Worm (Caenorhabditis elegans) whole organism, L4 larva: ENCODE data around the gene F53C3.1.

ENCODE experiments used
- D1046.2 ChIP-seq: fragments of 200-800 bp; sonication (Bioruptor generic); IDR thresholded peaks from 2 replicates; pipeline ENCODE4 v1.3.6; 2022; ENCODE audit warnings: missing genetic modification characterization, missing compliant biosample characterization
- F26F4.8 ChIP-seq: fragments of 200-800 bp; sonication (Bioruptor generic); conservative IDR thresholded peaks from 2 replicates; pipeline ENCODE4 v1.3.6; 2022; ENCODE audit warnings: missing genetic modification characterization, missing compliant biosample characterization
- R02D3.7 ChIP-seq: fragments of 150-350 bp; sonication (generic microtip); optimal IDR thresholded peaks from 3 replicates; lab custom pipeline; 2014; ENCODE audit warnings: missing biosample characterization, missing genetic modification characterization
- T20F7.1 ChIP-seq: fragments of 200-800 bp; sonication (Bioruptor generic); optimal IDR thresholded peaks from 2 replicates; lab custom pipeline; 2018; ENCODE audit warnings: mild to moderate bottlenecking, missing genetic modification characterization, missing compliant biosample characterization
- Y75B8A.6 ChIP-seq: fragments of 200-800 bp; sonication (Bioruptor generic); IDR thresholded peaks from 2 replicates; pipeline ENCODE4 v1.3.6; 2022; ENCODE audit warnings: missing genetic modification reagents, missing genetic modification characterization, missing compliant biosample characterization
- ZK337.2 ChIP-seq: fragments of 200-800 bp; sonication (Bioruptor generic); IDR thresholded peaks from 2 replicates; pipeline ENCODE4 v1.3.6; 2022; ENCODE audit warnings: missing genetic modification reagents, missing genetic modification characterization, missing compliant biosample characterization
- ceh-44 ChIP-seq: fragments of 200-800 bp; sonication (Bioruptor generic); IDR thresholded peaks from 2 replicates; pipeline ENCODE4 v1.3.6; 2022; ENCODE audit warnings: missing genetic modification reagents, missing genetic modification characterization, missing compliant biosample characterization
- ceh-82 ChIP-seq: sonication (generic microtip); optimal IDR thresholded peaks from 2 replicates; lab custom pipeline; 2017; ENCODE audit warnings: missing biosample characterization, missing genetic modification characterization
- daf-8 ChIP-seq: fragments of 200-800 bp; sonication (Bioruptor generic); IDR thresholded peaks from 2 replicates; pipeline ENCODE4 v1.3.6; 2022; ENCODE audit warnings: missing genetic modification characterization, missing compliant biosample characterization
- dmd-8 ChIP-seq: fragments of 200-800 bp; sonication (Bioruptor generic); IDR thresholded peaks from 2 replicates; pipeline ENCODE4 v1.3.6; 2022; ENCODE audit warnings: missing genetic modification characterization, missing compliant biosample characterization
- duxl-1 ChIP-seq: sonication (generic microtip); optimal IDR thresholded peaks from 2 replicates; lab custom pipeline; 2016; ENCODE audit warnings: mild to moderate bottlenecking, missing genetic modification characterization, moderate library complexity, missing compliant biosample characterization; ENCODE audit not compliant: poor library complexity
- dve-1 ChIP-seq: sonication (generic microtip); optimal IDR thresholded peaks from 2 replicates; lab custom pipeline; 2017; ENCODE audit warnings: antibody characterized with exemption, mild to moderate bottlenecking, missing genetic modification characterization, missing compliant biosample characterization; ENCODE audit not compliant: insufficient read depth
- hif-1 ChIP-seq, 2 experiments: sonication (generic microtip); optimal IDR thresholded peaks; 2 replicates each; lab custom pipeline; 2016 to 2017; ENCODE audit warnings: missing compliant biosample characterization in 2 of 2, missing genetic modification characterization in 2 of 2, missing genetic modification reagents in 2 of 2, missing genotype in 2 of 2, mild to moderate bottlenecking in 1 of 2
- hlh-30 ChIP-seq: sonication (generic microtip); optimal IDR thresholded peaks from 2 replicates; lab custom pipeline; 2017; ENCODE audit warnings: antibody characterized with exemption, mild to moderate bottlenecking, missing genetic modification characterization, missing compliant biosample characterization; ENCODE audit not compliant: insufficient read depth
- lin-1 ChIP-seq: fragments of 200-800 bp; sonication (Bioruptor generic); IDR thresholded peaks from 2 replicates; pipeline ENCODE4 v1.3.6; 2022; ENCODE audit warnings: missing genetic modification reagents, missing genetic modification characterization, missing compliant biosample characterization
- lin-13 ChIP-seq: fragments of 150-350 bp; optimal IDR thresholded peaks from 2 replicates; lab custom pipeline; 2014; ENCODE audit warnings: missing biosample characterization, missing genetic modification reagents, missing genetic modification characterization
- lin-38 ChIP-seq: fragments of 200-800 bp; sonication (Bioruptor generic); IDR thresholded peaks from 2 replicates; pipeline ENCODE4 v1.3.6; 2022; ENCODE audit warnings: missing genetic modification reagents, missing genetic modification characterization, missing compliant biosample characterization
- madf-5 ChIP-seq, 2 experiments: fragments of 200-800 bp; sonication (Bioruptor generic); IDR thresholded peaks; 2 replicates each; pipeline ENCODE4 v1.3.6; 2022; ENCODE audit warnings: missing compliant biosample characterization in 2 of 2, missing genetic modification characterization in 2 of 2
- mdl-1 ChIP-seq, 2 experiments: fragments of 150-350 bp in 1 of 2; sonication (generic microtip) in 1 of 2; optimal IDR thresholded peaks; 2 replicates each; lab custom pipeline; 2014 to 2017; ENCODE audit warnings: missing biosample characterization in 2 of 2, missing genetic modification characterization in 2 of 2
- mep-1 ChIP-seq: fragments of 150-350 bp; sonication (generic microtip); optimal IDR thresholded peaks from 3 replicates; lab custom pipeline; 2014; ENCODE audit warnings: missing biosample characterization, missing genetic modification characterization
- mes-2 ChIP-seq: sonication (generic microtip); optimal IDR thresholded peaks from 2 replicates; lab custom pipeline; 2016; ENCODE audit warnings: missing genotype, mild to moderate bottlenecking, missing genetic modification characterization, missing compliant biosample characterization; ENCODE audit not compliant: poor library complexity, severe bottlenecking
- mxl-3 ChIP-seq: fragments of 200-800 bp; sonication (Bioruptor generic); optimal IDR thresholded peaks from 2 replicates; lab custom pipeline; 2018; ENCODE audit warnings: mild to moderate bottlenecking, missing genetic modification characterization, missing compliant biosample characterization
- nhr-111 ChIP-seq: fragments of 200-800 bp; sonication (Bioruptor generic); optimal IDR thresholded peaks from 2 replicates; lab custom pipeline; 2018; ENCODE audit warnings: mild to moderate bottlenecking, missing genetic modification characterization, missing compliant biosample characterization
- nhr-6 ChIP-seq: fragments of 150-350 bp; optimal IDR thresholded peaks from 2 replicates; lab custom pipeline; 2014; ENCODE audit warnings: missing biosample characterization, missing genetic modification characterization
- nhr-76 ChIP-seq: fragments of 150-350 bp; optimal IDR thresholded peaks from 2 replicates; lab custom pipeline; 2014; ENCODE audit warnings: missing biosample characterization, missing genetic modification characterization
- nhr-77 ChIP-seq: fragments of 150-350 bp; optimal IDR thresholded peaks from 2 replicates; lab custom pipeline; 2014; ENCODE audit warnings: missing biosample characterization, missing genetic modification characterization
- pha-4 ChIP-seq, 2 experiments: fragments of 150-350 bp in 1 of 2; fragments of 200-800 bp in 1 of 2; sonication (Bioruptor generic) in 1 of 2; IDR thresholded peaks in 1 of 2; optimal IDR thresholded peaks in 1 of 2; 2 replicates each; pipeline versions ENCODE4 v1.3.6 to Lab custom; 2014 to 2022; ENCODE audit warnings: missing genetic modification characterization in 2 of 2, missing genetic modification reagents in 2 of 2, missing biosample characterization in 1 of 2, missing compliant biosample characterization in 1 of 2
- php-3 ChIP-seq: fragments of 200-800 bp; sonication (Bioruptor generic); IDR thresholded peaks from 2 replicates; pipeline ENCODE4 v1.3.6; 2022; ENCODE audit warnings: missing genetic modification reagents, missing genetic modification characterization, missing compliant biosample characterization
- pqm-1 ChIP-seq: sonication (generic microtip); optimal IDR thresholded peaks from 2 replicates; lab custom pipeline; 2017; ENCODE audit warnings: missing biosample characterization, missing genetic modification characterization
- rbr-2 ChIP-seq: sonication (generic microtip); optimal IDR thresholded peaks from 2 replicates; lab custom pipeline; 2016; ENCODE audit warnings: missing genotype, missing genetic modification characterization, missing compliant biosample characterization
- sdz-12 ChIP-seq: fragments of 200-800 bp; sonication (Bioruptor generic); optimal IDR thresholded peaks from 2 replicates; lab custom pipeline; 2018; ENCODE audit warnings: mild to moderate bottlenecking, missing genetic modification characterization, missing compliant biosample characterization
- set-16 ChIP-seq: fragments of 200-800 bp; sonication (Bioruptor generic); IDR thresholded peaks from 2 replicates; pipeline ENCODE4 v1.3.6; 2022; ENCODE audit warnings: missing genetic modification reagents, missing genetic modification characterization, missing compliant biosample characterization
- skn-1 ChIP-seq: fragments of 150-350 bp; optimal IDR thresholded peaks from 2 replicates; lab custom pipeline; 2014; ENCODE audit warnings: missing biosample characterization, missing genetic modification characterization
- snpc-4 ChIP-seq: fragments of 150-350 bp; optimal IDR thresholded peaks from 2 replicates; lab custom pipeline; 2014; ENCODE audit warnings: missing biosample characterization, missing genetic modification characterization
- spr-1 ChIP-seq: sonication (generic microtip); optimal IDR thresholded peaks from 2 replicates; lab custom pipeline; 2016; ENCODE audit warnings: mild to moderate bottlenecking, missing genetic modification characterization, missing compliant biosample characterization
- unc-39 ChIP-seq: sonication (generic microtip); optimal IDR thresholded peaks from 2 replicates; lab custom pipeline; 2017; ENCODE audit warnings: missing biosample characterization, missing genetic modification characterization
- unc-62 ChIP-seq, 3 experiments: fragments of 150-350 bp in 1 of 3; sonication (generic microtip); optimal IDR thresholded peaks in 2 of 3; peaks in 1 of 3; 1 replicate in 1 of 3; 2 replicates in 2 of 3; lab custom pipeline; 2014 to 2017; ENCODE audit warnings: missing biosample characterization in 3 of 3, missing genetic modification characterization in 3 of 3, missing genetic modification reagents in 3 of 3, missing genotype in 1 of 3
- vab-7 ChIP-seq: fragments of 200-800 bp; sonication (Bioruptor generic); IDR thresholded peaks from 2 replicates; pipeline ENCODE4 v1.3.6; 2022; ENCODE audit warnings: missing genetic modification reagents, missing genetic modification characterization, missing compliant biosample characterization
- zag-1 ChIP-seq: fragments of 150-350 bp; optimal IDR thresholded peaks from 2 replicates; lab custom pipeline; 2014; ENCODE audit warnings: missing biosample characterization, missing genetic modification characterization
- zip-11 ChIP-seq: fragments of 200-800 bp; sonication (Bioruptor generic); IDR thresholded peaks from 2 replicates; pipeline ENCODE4 v1.3.6; 2022; ENCODE audit warnings: missing genetic modification characterization, missing compliant biosample characterization
- ztf-11 ChIP-seq: fragments of 150-350 bp; optimal IDR thresholded peaks from 2 replicates; lab custom pipeline; 2014; ENCODE audit warnings: missing biosample characterization, missing genetic modification characterization

Gene F53C3.1

DNA sequence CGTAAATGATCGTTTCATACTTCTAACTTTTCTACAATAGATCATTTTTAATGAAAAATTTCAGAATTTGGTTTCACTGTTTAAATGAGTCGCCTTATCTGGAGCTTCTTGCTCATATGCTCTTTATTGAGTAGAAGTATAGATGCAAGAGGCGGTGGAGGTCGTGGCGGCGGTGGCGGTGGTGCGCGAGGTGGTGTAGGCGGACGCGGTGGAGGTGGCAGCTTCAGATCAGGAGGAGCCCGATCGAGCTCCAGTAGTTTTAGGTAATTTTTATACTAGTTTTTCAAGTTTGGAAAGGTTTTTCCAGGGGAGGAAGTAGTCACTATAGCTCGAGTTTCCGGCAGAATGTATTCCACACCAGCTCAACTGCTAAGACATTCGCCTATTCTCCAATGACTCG lies 9.0 kb upstream of the F53C3.1 start, which contains the start of gene F53C3.3:
Gene F53C3.3 (plus strand): TSS at position 59 of the 400 bp plus-strand sequence.
- peak; percentile 79 for TF ChIP-seq set-16 (GFP tag; lab: Robert Waterston, UW)
- no peak for TF ChIP-seq skn-1 (tag; lab: Kevin White, UChicago)
- TF ChIP-seq nhr-6 (tag; lab: Kevin White, UChicago), result no peak
- no peak for TF ChIP-seq nhr-76 (tag; lab: Kevin White, UChicago)
- no peak for TF ChIP-seq mes-2
- no peak for TF ChIP-seq T20F7.1 (GFP tag; lab: Kevin White, UChicago)
- TF ChIP-seq Y75B8A.6 (GFP tag; lab: Robert Waterston, UW), result no peak
- TF ChIP-seq dve-1, result no peak
- TF ChIP-seq pqm-1 (tag; lab: Kevin White, UChicago), result no peak
- TF ChIP-seq snpc-4 (tag; lab: Kevin White, UChicago), result no peak
- TF ChIP-seq sdz-12 (GFP tag; lab: Kevin White, UChicago), result no peak
- TF ChIP-seq vab-7 (GFP tag; lab: Robert Waterston, UW), result no peak
- TF ChIP-seq unc-62 (GFP tag; optimal IDR thresholded peaks at IDR 0.05 in 1 of 2; lab: Kevin White, UChicago), result peak in 1 of 2 experiments; percentile 20
- no peak for TF ChIP-seq unc-62 (tag; optimal IDR thresholded peaks at IDR 0.05; lab: Kevin White, UChicago)
- TF ChIP-seq lin-13 (GFP tag; lab: Kevin White, UChicago), result no peak
- no peak for TF ChIP-seq F26F4.8
- no peak for TF ChIP-seq php-3 (GFP tag; lab: Robert Waterston, UW)

DNA sequence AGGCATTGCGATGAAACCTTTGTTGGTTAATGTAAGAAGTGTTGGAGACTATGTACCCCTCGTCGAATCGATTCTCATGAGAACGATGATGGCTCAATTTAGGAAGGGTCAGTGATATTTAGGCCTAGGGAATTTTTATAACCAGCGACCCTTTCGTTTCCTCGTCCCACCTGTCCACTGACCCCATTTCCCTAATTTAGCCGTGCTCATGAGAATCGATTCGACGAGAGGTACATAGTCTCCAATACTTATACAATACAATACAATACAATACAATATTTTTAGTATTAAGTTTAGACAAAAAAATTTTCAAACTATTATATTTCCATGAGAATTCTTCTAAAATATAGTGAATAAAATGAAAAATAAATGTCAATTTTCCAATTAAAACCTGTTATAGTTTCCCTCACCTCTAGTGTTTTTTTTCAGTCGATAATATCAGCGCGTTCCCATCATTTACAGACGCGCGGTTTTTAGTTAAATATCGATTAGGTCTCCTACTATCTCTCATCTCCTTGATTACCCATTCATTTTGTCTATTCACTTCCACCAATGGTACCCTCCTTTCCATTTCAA lies 5.1 kb upstream of the F53C3.1 start, which contains the start of the genes F53C3.11 and fbxb-103:
Gene F53C3.11 (minus strand): TSS at position 101 of the 576 bp plus-strand sequence.
Gene fbxb-103 (plus strand): TSS at position 526 of the 576 bp plus-strand sequence.
- no peak for TF ChIP-seq hlh-30 (tag; lab: Kevin White, UChicago)
- no peak for TF ChIP-seq pha-4 (GFP tag; IDR thresholded peaks at IDR 0.05; lab: Robert Waterston, UW)
- no peak for TF ChIP-seq pha-4 (tag; optimal IDR thresholded peaks at IDR 0.05; lab: Kevin White, UChicago)
- no peak for TF ChIP-seq mdl-1 (tag; optimal IDR thresholded peaks at IDR 0.05; lab: Kevin White, UChicago)
- no peak for TF ChIP-seq ceh-82 (tag; lab: Kevin White, UChicago)
- TF ChIP-seq madf-5 (GFP tag; IDR thresholded peaks at IDR 0.05; lab: Robert Waterston, UW), result no peak

DNA sequence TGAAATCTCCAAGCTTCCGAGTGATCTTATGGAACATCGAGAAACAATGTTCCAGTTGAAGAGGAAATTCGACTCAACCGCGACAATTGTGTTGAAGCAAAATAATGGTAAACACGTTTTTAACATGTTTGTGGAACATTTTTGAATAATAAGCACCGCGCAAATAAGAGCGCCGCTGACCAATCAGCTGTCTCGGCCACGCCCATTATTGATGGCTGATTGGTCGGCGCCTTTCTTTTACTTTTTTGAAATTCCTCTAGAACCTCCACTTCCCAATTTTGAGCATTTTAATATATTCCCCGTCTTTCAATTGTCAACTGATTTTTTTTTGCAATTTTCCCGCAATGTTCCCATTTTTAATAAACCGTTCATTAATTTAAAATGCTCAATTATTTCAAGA lies 3.7 kb upstream of the F53C3.1 start:
- no peak for TF ChIP-seq pha-4 (GFP tag; IDR thresholded peaks at IDR 0.05; lab: Robert Waterston, UW)
- TF ChIP-seq pha-4 (tag; optimal IDR thresholded peaks at IDR 0.05; lab: Kevin White, UChicago), result no peak
- TF ChIP-seq ZK337.2 (GFP tag; lab: Robert Waterston, UW), result no peak
- TF ChIP-seq daf-8, result no peak
- no peak for TF ChIP-seq hif-1 (tag; optimal IDR thresholded peaks at IDR 0.05; lab: Kevin White, UChicago)
- TF ChIP-seq dmd-8 (GFP tag; lab: Robert Waterston, UW), result no peak
- no peak for TF ChIP-seq zip-11
- TF ChIP-seq ztf-11 (tag; lab: Kevin White, UChicago), result no peak
- peak in 1 of 2 experiments; percentile 59 for TF ChIP-seq unc-62 (GFP tag; optimal IDR thresholded peaks at IDR 0.05 in 1 of 2; lab: Kevin White, UChicago)
- TF ChIP-seq unc-62 (tag; optimal IDR thresholded peaks at IDR 0.05; lab: Kevin White, UChicago), result no peak
- no peak for TF ChIP-seq rbr-2 (tag; lab: Kevin White, UChicago)

DNA sequence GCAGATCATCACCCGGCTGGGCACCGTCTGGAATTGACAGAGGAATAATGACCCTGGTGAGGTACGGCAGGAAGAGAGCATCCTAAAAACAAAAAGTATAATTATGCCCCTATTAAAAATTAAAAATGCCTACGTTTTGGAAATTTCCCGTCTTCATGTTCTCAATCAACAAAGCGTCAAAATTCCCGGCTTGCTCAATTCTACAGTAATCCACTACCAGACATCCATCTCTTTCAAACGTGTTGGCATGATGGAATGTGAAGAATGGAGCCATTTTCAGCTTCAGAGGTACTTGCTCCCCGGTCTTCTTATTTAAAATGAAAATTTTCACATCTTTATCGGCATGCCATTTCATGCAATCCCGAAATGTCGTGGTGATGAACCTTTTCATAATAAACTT lies 2.5 kb upstream of the F53C3.1 start:
- TF ChIP-seq duxl-1 (no peak), unc-62 (GFP tag; optimal IDR thresholded peaks at IDR 0.05 in 1 of 2; lab: Kevin White, UChicago) (peak in 1 of 2 experiments; percentile 91), unc-62 (tag; optimal IDR thresholded peaks at IDR 0.05; lab: Kevin White, UChicago) (no peak), mdl-1 (tag; optimal IDR thresholded peaks at IDR 0.05; lab: Kevin White, UChicago) (no peak)
- TF ChIP-seq, all 104 proteins: peak for 1

DNA sequence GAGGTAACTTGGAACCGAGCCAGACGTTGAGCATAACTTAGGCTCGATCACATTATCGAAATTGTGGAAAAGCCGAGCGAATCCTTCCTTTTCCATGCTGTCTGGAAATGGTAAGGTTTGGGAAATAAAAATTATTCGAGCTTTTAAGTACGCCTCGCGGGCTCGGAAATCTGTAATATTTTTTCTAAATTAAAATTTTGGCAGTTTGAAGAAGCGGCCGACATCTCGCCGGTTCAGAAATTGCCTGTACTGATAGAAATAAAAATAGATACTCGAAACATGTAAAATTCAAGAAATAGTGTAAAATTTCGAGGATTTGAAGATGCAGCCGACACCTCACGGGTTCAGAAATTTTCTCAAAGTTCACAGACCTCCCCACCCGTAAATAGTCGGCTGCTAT lies 1.1 kb upstream of the F53C3.1 start, which contains the start of gene bcmo-2:
Gene bcmo-2 (minus strand): TSS at position 101 of the 400 bp plus-strand sequence.
- no peak for TF ChIP-seq nhr-111
- TF ChIP-seq mxl-3 (GFP tag; lab: Kevin White, UChicago), result no peak
- TF ChIP-seq unc-39 (tag; lab: Kevin White, UChicago), result no peak
- no peak for TF ChIP-seq R02D3.7 (tag; lab: Kevin White, UChicago)
- TF ChIP-seq nhr-77 (tag; lab: Kevin White, UChicago), result no peak
- no peak for TF ChIP-seq hif-1 (tag; optimal IDR thresholded peaks at IDR 0.05; lab: Kevin White, UChicago)
- no peak for TF ChIP-seq ceh-44
- no peak for TF ChIP-seq lin-1
- TF ChIP-seq mep-1 (tag; lab: Kevin White, UChicago), result no peak
- TF ChIP-seq lin-38 (GFP tag; lab: Robert Waterston, UW), result no peak
- no peak for TF ChIP-seq spr-1 (tag; lab: Kevin White, UChicago)
- TF ChIP-seq hlh-30 (tag; lab: Kevin White, UChicago), result no peak
- no peak for TF ChIP-seq pha-4 (GFP tag; IDR thresholded peaks at IDR 0.05; lab: Robert Waterston, UW)
- TF ChIP-seq pha-4 (tag; optimal IDR thresholded peaks at IDR 0.05; lab: Kevin White, UChicago), result no peak
- TF ChIP-seq D1046.2 (GFP tag; lab: Robert Waterston, UW), result no peak
- TF ChIP-seq zag-1 (tag; lab: Kevin White, UChicago), result no peak
